Worm (Caenorhabditis elegans) whole organism, midembryonic: Measurements from ENCODE around the gene ZK250.2.

Source experiments
- T22C8.4 ChIP-seq: fragments of 200-800 bp; sonication (Bioruptor generic); IDR thresholded peaks from 2 replicates; pipeline ENCODE4 v1.3.6; 2022; ENCODE audit warnings: missing genetic modification characterization, missing compliant biosample characterization
- cog-1 ChIP-seq: sonication (generic microtip); optimal IDR thresholded peaks from 2 replicates; lab custom pipeline; 2016; ENCODE audit warnings: missing genetic modification characterization, missing compliant biosample characterization
- flt-1 ChIP-seq: fragments of 200-800 bp; sonication (Bioruptor generic); IDR thresholded peaks from 2 replicates; pipeline ENCODE4 v1.3.6; 2022; ENCODE audit warnings: missing genetic modification characterization, missing compliant biosample characterization
- klf-2 ChIP-seq: fragments of 200-800 bp; sonication (Bioruptor generic); conservative IDR thresholded peaks from 2 replicates; pipeline ENCODE4 v1.3.6; 2022; ENCODE audit warnings: missing genetic modification reagents, missing genetic modification characterization, missing compliant biosample characterization
- med-1 ChIP-seq: sonication (generic microtip); optimal IDR thresholded peaks from 2 replicates; lab custom pipeline; 2017; ENCODE audit warnings: missing genetic modification characterization, mild to moderate bottlenecking, missing compliant biosample characterization, antibody characterized with exemption, missing genetic modification reagents; ENCODE audit not compliant: insufficient read depth
- ztf-23 ChIP-seq: fragments of 200-800 bp; sonication (Bioruptor generic); IDR thresholded peaks from 2 replicates; pipeline ENCODE4 v1.3.6; 2022; ENCODE audit warnings: missing genetic modification reagents, missing genetic modification characterization, missing compliant biosample characterization
- ztf-29 ChIP-seq: fragments of 200-800 bp; sonication (Bioruptor generic); IDR thresholded peaks from 2 replicates; pipeline ENCODE4 v1.3.6; 2022; ENCODE audit warnings: missing genetic modification reagents, missing genetic modification characterization, missing compliant biosample characterization

DNA sequence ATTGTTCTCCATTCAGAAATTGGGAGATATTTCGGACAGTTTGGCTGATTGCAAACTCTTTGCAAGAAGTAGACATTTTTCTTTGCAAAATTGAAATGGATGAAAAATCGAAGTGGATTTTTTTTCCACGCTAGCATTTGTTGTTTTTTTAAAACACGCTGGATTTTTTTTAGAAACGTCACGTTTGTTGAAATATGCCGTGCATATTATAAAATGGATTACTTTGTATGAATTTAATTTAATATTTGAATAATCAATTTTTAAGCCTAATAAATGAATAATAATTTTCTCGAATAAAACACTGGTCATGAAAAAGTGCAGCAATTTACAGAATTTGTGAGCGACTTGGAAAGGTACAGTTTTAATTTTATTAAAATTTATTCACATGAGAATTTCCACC, 3.4 kb upstream of the ZK250.2 start, which contains the start of gene ZK250.14:
- TF ChIP-seq ztf-23 (GFP tag; lab: Robert Waterston, UW) (no peak), ztf-29 (GFP tag; lab: Robert Waterston, UW) (no peak), klf-2 (GFP tag; lab: Robert Waterston, UW) (no peak), med-1 (GFP tag; lab: Kevin White, UChicago) (no peak), T22C8.4 (GFP tag; lab: Robert Waterston, UW) (no peak), cog-1 (tag; lab: Kevin White, UChicago) (no peak), flt-1 (no peak)
